Fruit fly (Drosophila melanogaster) Kc167 (cell line): Measurements from ENCODE around the gene Pex11c.

Source experiments
- Myc ChIP-seq: fragments of >200 bp; optimal IDR thresholded peaks from 2 replicates; lab custom pipeline; 2017; ENCODE audit warnings: missing external identifiers
- Sin3A ChIP-seq: fragments of >200 bp; optimal IDR thresholded peaks from 2 replicates; lab custom pipeline; 2018; ENCODE audit warnings: missing external identifiers
- h ChIP-seq: fragments of >200 bp; optimal IDR thresholded peaks from 3 replicates; lab custom pipeline; 2018; ENCODE audit warnings: missing external identifiers
- insv ChIP-seq: fragments of >200 bp; optimal IDR thresholded peaks from 3 replicates; lab custom pipeline; 2018; ENCODE audit warnings: missing external identifiers
- psq ChIP-seq: fragments of >200 bp; optimal IDR thresholded peaks from 2 replicates; lab custom pipeline; 2017; ENCODE audit warnings: missing external identifiers
- ttk ChIP-seq: sonication (Bioruptor generic); optimal IDR thresholded peaks from 2 replicates; lab custom pipeline; 2017; ENCODE audit warnings: missing external identifiers

DNA sequence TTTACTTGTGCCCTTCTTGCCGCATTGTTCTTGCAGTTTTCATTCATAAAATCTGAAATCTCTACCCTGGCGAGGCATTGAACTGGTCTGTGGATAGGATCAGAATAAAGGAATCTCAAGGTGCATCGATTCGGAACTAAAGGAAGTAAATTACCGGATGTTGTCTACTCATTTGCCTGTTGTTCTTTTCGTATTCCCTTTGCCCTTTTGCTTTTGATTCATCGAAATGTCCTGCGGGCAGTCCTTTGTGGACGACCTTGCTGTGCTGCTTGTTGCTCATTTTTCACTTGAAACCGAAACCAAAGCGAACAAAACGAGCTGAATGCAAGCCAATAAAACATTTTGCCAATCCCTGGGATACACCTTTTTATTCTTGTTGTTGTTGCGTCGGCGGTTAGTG is 43.1 kb downstream of the Pex11c start:
- TF ChIP-seq psq (lab: Kevin White, UChicago) (no peak), ttk (no peak), insv (lab: Kevin White, UChicago) (no peak), h (no peak), Sin3A (lab: Kevin White, UChicago) (no peak), Myc (lab: Kevin White, UChicago) (no peak)
